Fruit fly (Drosophila melanogaster) whole organism, prepupa: Measurements from ENCODE around the gene CG31104.

ENCODE experiments used
- Ets96B ChIP-seq: fragments of 200-800 bp; optimal IDR thresholded peaks from 2 replicates; lab custom pipeline; 2019; ENCODE audit warnings: missing biosample characterization, mild to moderate bottlenecking, missing genetic modification characterization, moderate library complexity
- Hr39 ChIP-seq: fragments of 200-800 bp; sonication (Bioruptor generic); optimal IDR thresholded peaks from 2 replicates; lab custom pipeline; 2016; ENCODE audit warnings: missing biosample characterization, missing genetic modification characterization
- Lpt ChIP-seq: fragments of 200-800 bp; sonication (Bioruptor generic); optimal IDR thresholded peaks from 3 replicates; lab custom pipeline; 2016; ENCODE audit warnings: missing biosample characterization, missing genetic modification characterization
- OdsH ChIP-seq: fragments of 200-800 bp; sonication (Bioruptor generic); optimal IDR thresholded peaks from 3 replicates; lab custom pipeline; 2016; ENCODE audit warnings: missing biosample characterization, missing genetic modification characterization
- achi ChIP-seq: fragments of 200-800 bp; sonication (Bioruptor generic); optimal IDR thresholded peaks from 3 replicates; lab custom pipeline; 2016; ENCODE audit warnings: missing biosample characterization, missing genetic modification characterization
- esn ChIP-seq: fragments of 200-800 bp; sonication (Bioruptor generic); optimal IDR thresholded peaks from 2 replicates; lab custom pipeline; 2016; ENCODE audit warnings: missing biosample characterization, mild to moderate bottlenecking, missing genetic modification characterization, moderate library complexity
- fd59A ChIP-seq: fragments of 200-800 bp; sonication (Bioruptor generic); optimal IDR thresholded peaks from 2 replicates; lab custom pipeline; 2017; ENCODE audit warnings: missing biosample characterization, mild to moderate bottlenecking, missing genetic modification characterization, missing genetic modification reagents
- topi ChIP-seq: fragments of 200-800 bp; sonication (Bioruptor generic); optimal IDR thresholded peaks from 3 replicates; lab custom pipeline; 2016; ENCODE audit warnings: missing biosample characterization, missing genetic modification characterization

- no peak for TF ChIP-seq achi (GFP tag; lab: Kevin White, UChicago)
- TF ChIP-seq Lpt, result no peak
- TF ChIP-seq topi (GFP tag; lab: Kevin White, UChicago), result no peak
- no peak for TF ChIP-seq OdsH (GFP tag; lab: Kevin White, UChicago)
- no peak for TF ChIP-seq esn
- TF ChIP-seq Hr39 (GFP tag; lab: Kevin White, UChicago), result no peak
- no peak for TF ChIP-seq Ets96B (tag; lab: Kevin White, UChicago)
- TF ChIP-seq fd59A (GFP tag; lab: Kevin White, UChicago), result no peak
Measured at dm6 chr3R:25310843-25311242, 25.6 kb downstream of the CG31104 start, which contains the start of gene CG31099.
